Fruit fly (Drosophila melanogaster): Measurements from ENCODE around the gene Neu2.

Neu2 gene

dm6 chr3L:21464240-21464639 is 26.1 kb downstream of the Neu2 start (continued):
- TF ChIP-seq CG10669 (GFP tag; optimal IDR thresholded peaks at IDR 0.05) (peak; percentile 0), cyc (GFP tag; optimal IDR thresholded peaks at IDR 0.05) (no peak), CG8632 (GFP tag; optimal IDR thresholded peaks at IDR 0.05) (peak; percentile 20)

- no peak for TF ChIP-seq CG6854 (GFP tag; optimal IDR thresholded peaks at IDR 0.05)
- no peak for TF ChIP-seq salr (GFP tag; optimal IDR thresholded peaks at IDR 0.05)
- peak; percentile 0 for TF ChIP-seq Eip78C (GFP tag)
- TF ChIP-seq Blimp-1 (GFP tag; optimal IDR thresholded peaks at IDR 0.05): no peak
- TF ChIP-seq CG32006 (GFP tag; optimal IDR thresholded peaks at IDR 0.05): peak; percentile 4
Measured at dm6 chr3L:21462860-21463259, 27.5 kb downstream of the Neu2 start.

- TF ChIP-seq net (GFP tag; optimal IDR thresholded peaks at IDR 0.05): no peak
- TF ChIP-seq CG1621 (tag; optimal IDR thresholded peaks at IDR 0.05): peak; percentile 14
- peak; percentile 9 for TF ChIP-seq dsx (GFP tag; optimal IDR thresholded peaks at IDR 0.05; ENCODE audit: poor library complexity, severe bottlenecking)
Measured at dm6 chr3L:21460149-21460873, 30.1 kb downstream of the Neu2 start.

dm6 chr3L:21458736-21459135 is 31.6 kb downstream of the Neu2 start:
- TF ChIP-seq achi (GFP tag; optimal IDR thresholded peaks at IDR 0.05): no peak
- no peak for TF ChIP-seq pdm3 (GFP tag; optimal IDR thresholded peaks at IDR 0.05)
- no peak for TF ChIP-seq Met (GFP tag; optimal IDR thresholded peaks at IDR 0.05)
- TF ChIP-seq dsx (GFP tag; optimal IDR thresholded peaks at IDR 0.05; ENCODE audit: poor library complexity, severe bottlenecking): no peak
- TF ChIP-seq CG10631 (GFP tag; optimal IDR thresholded peaks at IDR 0.05): no peak
- TF ChIP-seq fkh (GFP tag; optimal IDR thresholded peaks at IDR 0.05): peak; percentile 22
- no peak for TF ChIP-seq CG8319 (GFP tag; optimal IDR thresholded peaks at IDR 0.05)
- TF ChIP-seq Smox (GFP tag; optimal IDR thresholded peaks at IDR 0.05): no peak

dm6 chr3L:21455196-21455595 is 35.2 kb downstream of the Neu2 start:
- TF ChIP-seq Sox15 (GFP tag; optimal IDR thresholded peaks at IDR 0.05) (no peak), Eip78C (GFP tag) (peak; percentile 19)

dm6 chr3L:21453623-21454022 is 36.8 kb downstream of the Neu2 start:
- TF ChIP-seq CG32006 (GFP tag; optimal IDR thresholded peaks at IDR 0.05): peak; percentile 29
- TF ChIP-seq spab (GFP tag; optimal IDR thresholded peaks at IDR 0.05): peak; percentile 64
- peak; percentile 45; the same call in 1 of the 3 replicates for TF ChIP-seq CG8119 (GFP tag; IDR thresholded peaks at IDR 0.05)
- peak; percentile 21 for TF ChIP-seq CG7368 (GFP tag; optimal IDR thresholded peaks at IDR 0.05)
- TF ChIP-seq CG34406 (GFP tag; optimal IDR thresholded peaks at IDR 0.05): peak; percentile 40
- TF ChIP-seq vri (GFP tag; optimal IDR thresholded peaks at IDR 0.05): no peak
- peak; percentile 49 for TF ChIP-seq CG6792 (GFP tag; optimal IDR thresholded peaks at IDR 0.05)
- no peak for TF ChIP-seq CG11294 (GFP tag; IDR thresholded peaks at IDR 0.05)
- peak; percentile 21 for TF ChIP-seq Met (GFP tag; optimal IDR thresholded peaks at IDR 0.05)
- no peak for TF ChIP-seq CG31627 (GFP tag; optimal IDR thresholded peaks at IDR 0.05)
- peak; percentile 21 for TF ChIP-seq esn (GFP tag; optimal IDR thresholded peaks at IDR 0.05)
- peak; percentile 62 for TF ChIP-seq acj6 (GFP tag; optimal IDR thresholded peaks at IDR 0.05)
- TF ChIP-seq Smox (GFP tag; optimal IDR thresholded peaks at IDR 0.05): no peak
- TF ChIP-seq achi (GFP tag; optimal IDR thresholded peaks at IDR 0.05): peak; percentile 52
- no peak for TF ChIP-seq CG6276 (GFP tag; optimal IDR thresholded peaks at IDR 0.05)
- TF ChIP-seq svp (GFP tag): peak; percentile 74
- peak; percentile 59 for TF ChIP-seq pdm3 (GFP tag; optimal IDR thresholded peaks at IDR 0.05)
- peak; percentile 73 for TF ChIP-seq Ets96B (tag; optimal IDR thresholded peaks at IDR 0.05)
- TF ChIP-seq Eip78C (GFP tag): peak; percentile 86
- TF ChIP-seq CG6808 (GFP tag; optimal IDR thresholded peaks at IDR 0.05): peak; percentile 42
- peak; percentile 17 to 55 for TF ChIP-seq ss (GFP tag; optimal IDR thresholded peaks at IDR 0.05)
- TF ChIP-seq CG3032 (tag; optimal IDR thresholded peaks at IDR 0.05): peak; percentile 54
- peak; percentile 48 for TF ChIP-seq Sox14 (GFP tag; optimal IDR thresholded peaks at IDR 0.05)
- peak; percentile 75 for TF ChIP-seq CG6163 (GFP tag; IDR thresholded peaks at IDR 0.05)
- TF ChIP-seq CG9139 (GFP tag; optimal IDR thresholded peaks at IDR 0.05): peak; percentile 36
- peak; percentile 20 to 27 for TF ChIP-seq salr (GFP tag; optimal IDR thresholded peaks at IDR 0.05)
- TF ChIP-seq Sox15 (GFP tag; optimal IDR thresholded peaks at IDR 0.05): no peak
- TF ChIP-seq eg (GFP tag; IDR thresholded peaks at IDR 0.05): peak; percentile 44; the same call in 1 of the 3 replicates
- no peak for TF ChIP-seq Lpt (GFP tag; optimal IDR thresholded peaks at IDR 0.05)

Data from whole organism, prepupa.